Worm (Caenorhabditis elegans) whole organism, late embryonic: ENCODE measurements around the gene Y47D7A.17.

Source experiments
- C08G9.2 ChIP-seq: sonication (generic microtip); optimal IDR thresholded peaks from 2 replicates; lab custom pipeline; 2016; ENCODE audit warnings: mild to moderate bottlenecking, missing genetic modification characterization, moderate library complexity, missing compliant biosample characterization
- C38D4.7 ChIP-seq: fragments of 200-800 bp; sonication (Bioruptor generic); optimal IDR thresholded peaks from 2 replicates; lab custom pipeline; 2018; ENCODE audit warnings: mild to moderate bottlenecking, missing genetic modification characterization, moderate library complexity, missing compliant biosample characterization
- K09A11.1 ChIP-seq: sonication (generic microtip); optimal IDR thresholded peaks from 2 replicates; lab custom pipeline; 2017; ENCODE audit warnings: antibody characterized with exemption, mild to moderate bottlenecking, missing genetic modification characterization, missing compliant biosample characterization; ENCODE audit not compliant: insufficient read depth
- T23F11.4 ChIP-seq: fragments of 200-800 bp; sonication (Bioruptor generic); optimal IDR thresholded peaks from 2 replicates; lab custom pipeline; 2018; ENCODE audit warnings: mild to moderate bottlenecking, missing genetic modification characterization, missing compliant biosample characterization
- Y22D7AL.16 ChIP-seq: sonication (generic microtip); optimal IDR thresholded peaks from 2 replicates; lab custom pipeline; 2016; ENCODE audit warnings: missing genetic modification characterization, missing compliant biosample characterization
- ceh-14 ChIP-seq: sonication (generic microtip); optimal IDR thresholded peaks from 2 replicates; lab custom pipeline; 2016; ENCODE audit warnings: missing genotype, missing genetic modification characterization, missing compliant biosample characterization
- ceh-18 ChIP-seq: sonication (generic microtip); optimal IDR thresholded peaks from 2 replicates; lab custom pipeline; 2016; ENCODE audit warnings: missing genetic modification characterization, missing compliant biosample characterization
- ceh-2 ChIP-seq: sonication (generic microtip); optimal IDR thresholded peaks from 2 replicates; lab custom pipeline; 2016; ENCODE audit warnings: missing genotype, missing genetic modification characterization, missing compliant biosample characterization
- ceh-22 ChIP-seq: sonication (generic microtip); optimal IDR thresholded peaks from 2 replicates; lab custom pipeline; 2017; ENCODE audit warnings: missing biosample characterization, missing genetic modification characterization
- ceh-24 ChIP-seq: sonication (generic microtip); optimal IDR thresholded peaks from 2 replicates; lab custom pipeline; 2016; ENCODE audit warnings: mild to moderate bottlenecking, missing genetic modification characterization, missing compliant biosample characterization
- ceh-30 ChIP-seq: fragments of 150-350 bp; optimal IDR thresholded peaks from 2 replicates; lab custom pipeline; 2014; ENCODE audit warnings: missing biosample characterization, missing genetic modification characterization
- ceh-34 ChIP-seq: sonication (generic microtip); optimal IDR thresholded peaks from 2 replicates; lab custom pipeline; 2016; ENCODE audit warnings: mild to moderate bottlenecking, missing genetic modification characterization, missing compliant biosample characterization
- ceh-45 ChIP-seq: fragments of 200-800 bp; sonication (Bioruptor generic); IDR thresholded peaks from 2 replicates; pipeline ENCODE4 v1.3.6; 2022; ENCODE audit warnings: missing genetic modification reagents, missing genetic modification characterization, missing compliant biosample characterization
- ceh-48 ChIP-seq: sonication (generic microtip); optimal IDR thresholded peaks from 2 replicates; lab custom pipeline; 2016; ENCODE audit warnings: missing genetic modification characterization, inconsistent platforms, missing compliant biosample characterization
- che-1 ChIP-seq: sonication (generic microtip); optimal IDR thresholded peaks from 2 replicates; lab custom pipeline; 2016; ENCODE audit warnings: mild to moderate bottlenecking, missing genetic modification characterization, missing compliant biosample characterization
- dmd-4 ChIP-seq: sonication (generic microtip); optimal IDR thresholded peaks from 2 replicates; lab custom pipeline; 2016; ENCODE audit warnings: borderline replicate concordance, missing genetic modification characterization, missing compliant biosample characterization
- elt-2 ChIP-seq: sonication (generic microtip); optimal IDR thresholded peaks from 2 replicates; lab custom pipeline; 2016; ENCODE audit warnings: missing genetic modification reagents, missing genetic modification characterization, missing compliant biosample characterization
- elt-4 ChIP-seq: sonication (generic microtip); optimal IDR thresholded peaks from 2 replicates; lab custom pipeline; 2016; ENCODE audit warnings: missing genetic modification characterization, missing compliant biosample characterization
- eyg-1 ChIP-seq: sonication (generic microtip); optimal IDR thresholded peaks from 2 replicates; lab custom pipeline; 2016; ENCODE audit warnings: missing genotype, missing genetic modification characterization, missing compliant biosample characterization
- fax-1 ChIP-seq: sonication (generic microtip); optimal IDR thresholded peaks from 2 replicates; lab custom pipeline; 2016; ENCODE audit warnings: missing genotype, missing genetic modification characterization, missing compliant biosample characterization
- gmeb-2 ChIP-seq: sonication (generic microtip); optimal IDR thresholded peaks from 2 replicates; lab custom pipeline; 2016; ENCODE audit warnings: missing genetic modification characterization, inconsistent platforms, missing compliant biosample characterization
- hlh-13 ChIP-seq: fragments of 200-800 bp; sonication (Bioruptor generic); optimal IDR thresholded peaks from 2 replicates; lab custom pipeline; 2018; ENCODE audit warnings: mild to moderate bottlenecking, missing genetic modification characterization, missing compliant biosample characterization
- hlh-15 ChIP-seq: sonication (generic microtip); optimal IDR thresholded peaks from 2 replicates; lab custom pipeline; 2016; ENCODE audit warnings: missing genetic modification characterization, missing compliant biosample characterization
- hlh-8 ChIP-seq: sonication (generic microtip); optimal IDR thresholded peaks from 2 replicates; lab custom pipeline; 2016; ENCODE audit warnings: missing genotype, missing genetic modification characterization, missing compliant biosample characterization
- lim-6 ChIP-seq: sonication (generic microtip); optimal IDR thresholded peaks from 2 replicates; lab custom pipeline; 2016; ENCODE audit warnings: missing genetic modification characterization, missing compliant biosample characterization
- lin-11 ChIP-seq: fragments of 200-800 bp; sonication (Bioruptor generic); optimal IDR thresholded peaks from 2 replicates; lab custom pipeline; 2018; ENCODE audit warnings: mild to moderate bottlenecking, missing genetic modification characterization, missing compliant biosample characterization
- mec-3 ChIP-seq: sonication (generic microtip); optimal IDR thresholded peaks from 2 replicates; lab custom pipeline; 2016; ENCODE audit warnings: borderline replicate concordance, missing genetic modification characterization, missing compliant biosample characterization
- pat-9 ChIP-seq: fragments of 200-800 bp; sonication (Bioruptor generic); optimal IDR thresholded peaks from 2 replicates; lab custom pipeline; 2018; ENCODE audit warnings: mild to moderate bottlenecking, missing genetic modification characterization, moderate library complexity, missing compliant biosample characterization
- pax-1 ChIP-seq: fragments of 150-350 bp; optimal IDR thresholded peaks from 2 replicates; lab custom pipeline; 2014; ENCODE audit warnings: missing biosample characterization, missing genetic modification characterization
- pha-2 ChIP-seq: sonication (generic microtip); optimal IDR thresholded peaks from 2 replicates; lab custom pipeline; 2017; ENCODE audit warnings: mild to moderate bottlenecking, missing genetic modification characterization, missing compliant biosample characterization
- pha-4 ChIP-seq: fragments of 150-350 bp; optimal IDR thresholded peaks from 2 replicates; lab custom pipeline; 2018; ENCODE audit warnings: missing biosample characterization, missing genetic modification reagents, missing genetic modification characterization
- pqm-1 ChIP-seq: sonication (generic microtip); optimal IDR thresholded peaks from 2 replicates; lab custom pipeline; 2016; ENCODE audit warnings: missing genetic modification characterization, missing compliant biosample characterization
- pros-1 ChIP-seq: fragments of 150-350 bp; optimal IDR thresholded peaks from 2 replicates; lab custom pipeline; 2014; ENCODE audit warnings: missing biosample characterization, missing genetic modification reagents, missing genetic modification characterization
- rnt-1 ChIP-seq: sonication (generic microtip); optimal IDR thresholded peaks from 2 replicates; lab custom pipeline; 2016; ENCODE audit warnings: missing genetic modification characterization, missing compliant biosample characterization
- sox-2 ChIP-seq: fragments of 200-800 bp; sonication (Bioruptor generic); IDR thresholded peaks from 2 replicates; pipeline ENCODE4 v1.3.6; 2022; ENCODE audit warnings: missing genetic modification reagents, missing genetic modification characterization, missing compliant biosample characterization
- sox-4 ChIP-seq: sonication (generic microtip); optimal IDR thresholded peaks from 2 replicates; lab custom pipeline; 2017; ENCODE audit warnings: mild to moderate bottlenecking, missing genetic modification characterization, inconsistent platforms, missing compliant biosample characterization
- tbx-7 ChIP-seq: sonication (generic microtip); optimal IDR thresholded peaks from 2 replicates; lab custom pipeline; 2016; ENCODE audit warnings: missing genotype, missing genetic modification characterization, missing compliant biosample characterization
- ttx-3 ChIP-seq: sonication (generic microtip); optimal IDR thresholded peaks from 2 replicates; lab custom pipeline; 2016; ENCODE audit warnings: missing genetic modification reagents, missing genetic modification characterization, missing compliant biosample characterization
- unc-55 ChIP-seq: sonication (generic microtip); optimal IDR thresholded peaks from 2 replicates; lab custom pipeline; 2017; ENCODE audit warnings: missing biosample characterization, missing genetic modification reagents, missing genetic modification characterization
- unc-86 ChIP-seq: sonication (generic microtip); optimal IDR thresholded peaks from 2 replicates; lab custom pipeline; 2016; ENCODE audit warnings: missing genetic modification characterization, missing compliant biosample characterization
- zip-5 ChIP-seq: sonication (generic microtip); optimal IDR thresholded peaks from 2 replicates; lab custom pipeline; 2016; ENCODE audit warnings: missing genetic modification characterization, missing compliant biosample characterization
- ztf-16 ChIP-seq: sonication (generic microtip); optimal IDR thresholded peaks from 2 replicates; lab custom pipeline; 2017; ENCODE audit warnings: missing genetic modification characterization, missing compliant biosample characterization

The Y47D7A.17 gene

ce11 chrV:4387916-4388315, 23.7 kb downstream of the Y47D7A.17 start:
- TF ChIP-seq elt-2 (tag; lab: Kevin White, UChicago), result no peak
- no peak for TF ChIP-seq ceh-18 (tag; lab: Kevin White, UChicago)
- no peak for TF ChIP-seq C38D4.7
- no peak for TF ChIP-seq ceh-2 (tag; lab: Kevin White, UChicago)
- TF ChIP-seq hlh-8 (tag; lab: Kevin White, UChicago), result no peak
- no peak for TF ChIP-seq pat-9
- TF ChIP-seq C08G9.2 (tag; lab: Kevin White, UChicago), result no peak
- TF ChIP-seq che-1 (tag; lab: Kevin White, UChicago), result no peak
- TF ChIP-seq K09A11.1 (tag; lab: Kevin White, UChicago), result no peak
- TF ChIP-seq pros-1 (tag; lab: Kevin White, UChicago), result no peak
- TF ChIP-seq sox-2 (GFP tag; lab: Robert Waterston, UW), result no peak
- no peak for TF ChIP-seq pqm-1 (tag; lab: Kevin White, UChicago)
- TF ChIP-seq tbx-7 (tag; lab: Kevin White, UChicago), result no peak
- no peak for TF ChIP-seq lim-6 (tag; lab: Kevin White, UChicago)
- no peak for TF ChIP-seq unc-55

ce11 chrV:4387402-4387801, 24.2 kb downstream of the Y47D7A.17 start, which contains the start of gene F13A2.9:
Gene F13A2.9, minus strand, starts transcription at chrV:4387502.
- TF ChIP-seq Y22D7AL.16 (tag; lab: Kevin White, UChicago), result no peak
- no peak for TF ChIP-seq ceh-34 (tag; lab: Kevin White, UChicago)
- TF ChIP-seq ztf-16, result no peak
- no peak for TF ChIP-seq K09A11.1 (tag; lab: Kevin White, UChicago)
- no peak for TF ChIP-seq ceh-14
- no peak for TF ChIP-seq ceh-48 (tag; lab: Kevin White, UChicago)
- no peak for TF ChIP-seq ceh-22 (tag; lab: Kevin White, UChicago)
- no peak for TF ChIP-seq ceh-45 (GFP tag; lab: Robert Waterston, UW)
- no peak for TF ChIP-seq ceh-2 (tag; lab: Kevin White, UChicago)
- no peak for TF ChIP-seq ttx-3 (tag; lab: Kevin White, UChicago)
- no peak for TF ChIP-seq fax-1 (tag; lab: Kevin White, UChicago)
- no peak for TF ChIP-seq ceh-24 (tag; lab: Kevin White, UChicago)
- no peak for TF ChIP-seq dmd-4
- no peak for TF ChIP-seq pha-4 (tag; lab: Kevin White, UChicago)
- TF ChIP-seq pha-2 (tag; lab: Kevin White, UChicago), result no peak
- no peak for TF ChIP-seq pros-1 (tag; lab: Kevin White, UChicago)
- no peak for TF ChIP-seq sox-4 (tag; lab: Kevin White, UChicago)
- TF ChIP-seq rnt-1 (tag; lab: Kevin White, UChicago), result no peak

ce11 chrV:4386173-4386572, 25.4 kb downstream of the Y47D7A.17 start, which contains the start of gene F13A2.10:
Gene F13A2.10, minus strand, starts transcription at chrV:4386273.
- TF ChIP-seq Y22D7AL.16 (tag; lab: Kevin White, UChicago) (no peak), unc-86 (tag; lab: Kevin White, UChicago) (no peak), hlh-13 (GFP tag; lab: Kevin White, UChicago) (no peak)

ce11 chrV:4384482-4384881, 27.1 kb downstream of the Y47D7A.17 start, which contains the start of gene F13A2.2:
Gene F13A2.2, minus strand, starts transcription at chrV:4384582.
- TF ChIP-seq elt-4 (tag; lab: Kevin White, UChicago), result no peak
- no peak for TF ChIP-seq mec-3 (tag; lab: Kevin White, UChicago)
- TF ChIP-seq, all 69 proteins: peak for 0

ce11 chrV:4382298-4382697, 29.3 kb downstream of the Y47D7A.17 start, which contains the start of gene F13A2.1:
Gene F13A2.1, minus strand, starts transcription at chrV:4382398.
- TF ChIP-seq eyg-1 (tag; lab: Kevin White, UChicago) (no peak), pqm-1 (tag; lab: Kevin White, UChicago) (no peak), T23F11.4 (GFP tag; lab: Kevin White, UChicago) (no peak), unc-55 (no peak), pax-1 (tag; lab: Kevin White, UChicago) (no peak), zip-5 (no peak), ztf-16 (no peak), ceh-30 (tag; lab: Kevin White, UChicago) (no peak), ceh-22 (tag; lab: Kevin White, UChicago) (no peak), ttx-3 (tag; lab: Kevin White, UChicago) (no peak), gmeb-2 (tag; lab: Kevin White, UChicago) (no peak), pros-1 (tag; lab: Kevin White, UChicago) (no peak), hlh-15 (tag; lab: Kevin White, UChicago) (no peak), lin-11 (tag; lab: Kevin White, UChicago) (no peak), ceh-45 (GFP tag; lab: Robert Waterston, UW) (no peak)
